Worm (Caenorhabditis elegans): ENCODE data around the gene Y60C6A.1.

Y60C6A.1 gene

DNA sequence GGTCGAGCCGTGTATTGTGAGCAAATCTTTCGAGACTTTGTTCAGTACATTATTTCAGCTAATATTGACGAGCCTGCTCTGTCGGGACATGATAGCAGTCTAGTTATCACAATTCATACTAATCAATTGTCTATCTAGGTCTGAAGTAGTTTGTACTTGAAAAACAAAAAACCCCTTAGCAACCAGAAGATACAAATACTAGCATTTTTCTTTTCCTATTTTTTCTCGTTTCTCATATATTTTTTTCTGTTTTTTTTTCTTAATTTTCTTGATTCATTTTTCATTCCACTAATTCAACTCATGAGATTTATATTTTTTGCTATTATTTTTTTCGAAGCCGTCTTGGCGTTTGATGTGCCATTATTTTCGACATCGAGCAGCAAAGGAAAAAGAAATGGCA is 3.8 kb downstream of the Y60C6A.1 start, which contains the start of gene R02F11.9:
Gene R02F11.9 (plus strand): TSS at position 301 of the 400 bp plus-strand sequence.
- no peak for TF ChIP-seq unc-42 (tag; optimal IDR thresholded peaks at IDR 0.05)
- no peak for TF ChIP-seq hlh-30 (tag; optimal IDR thresholded peaks at IDR 0.05; ENCODE audit: insufficient read depth)
- no peak for TF ChIP-seq pha-2 (tag; optimal IDR thresholded peaks at IDR 0.05)
- no peak for TF ChIP-seq ref-2 (tag; optimal IDR thresholded peaks at IDR 0.05)
- no peak for TF ChIP-seq sox-4 (tag; optimal IDR thresholded peaks at IDR 0.05)
- TF ChIP-seq sdc-2 (tag; optimal IDR thresholded peaks at IDR 0.05) = no peak
- TF ChIP-seq lin-11 (tag; optimal IDR thresholded peaks at IDR 0.05) = no peak
- TF ChIP-seq nfya-1 (tag; optimal IDR thresholded peaks at IDR 0.05) = no peak
- TF ChIP-seq K09A11.1 (tag; optimal IDR thresholded peaks at IDR 0.05; ENCODE audit: insufficient read depth) = no peak
- no peak for TF ChIP-seq nhr-232 (tag; optimal IDR thresholded peaks at IDR 0.05)
- no peak for TF ChIP-seq elt-2 (tag; optimal IDR thresholded peaks at IDR 0.05)
- no peak for TF ChIP-seq ceh-31 (tag; optimal IDR thresholded peaks at IDR 0.05)
- no peak for TF ChIP-seq ama-1 (optimal IDR thresholded peaks at IDR 0.05)
- TF ChIP-seq ceh-45 (GFP tag; IDR thresholded peaks at IDR 0.05) = no peak
- TF ChIP-seq ahr-1 (tag; optimal IDR thresholded peaks at IDR 0.05) = no peak
- no peak for TF ChIP-seq fkh-6 (tag; optimal IDR thresholded peaks at IDR 0.05)
- no peak for TF ChIP-seq ceh-34 (tag; optimal IDR thresholded peaks at IDR 0.05)
- TF ChIP-seq ceh-19 (GFP tag; optimal IDR thresholded peaks at IDR 0.05) = no peak

DNA sequence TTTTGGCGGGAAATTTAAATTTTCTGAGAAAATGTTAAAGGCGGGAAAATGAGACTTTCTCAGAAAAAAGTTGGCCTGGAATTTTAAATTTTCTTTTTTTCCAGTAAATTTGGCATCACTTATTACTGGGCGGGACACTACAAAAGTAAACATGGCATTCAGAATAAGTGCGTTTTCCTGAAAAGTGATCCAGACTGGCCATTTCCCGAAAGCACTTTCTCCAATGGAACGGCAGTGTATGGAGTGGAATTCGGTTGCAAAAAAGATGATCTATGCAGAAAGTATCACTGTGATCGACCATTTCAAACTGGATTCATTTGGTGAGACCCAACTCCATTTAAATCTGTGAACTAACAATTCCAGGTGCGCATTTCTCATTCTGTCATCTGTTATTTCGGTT is 4.4 kb downstream of the Y60C6A.1 start:
- no peak for TF ChIP-seq che-1 (tag; optimal IDR thresholded peaks at IDR 0.05)
- no peak for TF ChIP-seq npax-4 (tag; optimal IDR thresholded peaks at IDR 0.05)
- TF ChIP-seq gmeb-2 (tag; optimal IDR thresholded peaks at IDR 0.05) = no peak
- TF ChIP-seq Y22D7AL.16 (tag; optimal IDR thresholded peaks at IDR 0.05) = no peak
- no peak for TF ChIP-seq pha-4 (tag; optimal IDR thresholded peaks at IDR 0.05)
- no peak for TF ChIP-seq pax-1 (tag; optimal IDR thresholded peaks at IDR 0.05)
- no peak for TF ChIP-seq sdc-2 (tag; optimal IDR thresholded peaks at IDR 0.05)
- no peak for TF ChIP-seq F13H6.1 (tag; optimal IDR thresholded peaks at IDR 0.05)
- TF ChIP-seq lin-11 (tag; optimal IDR thresholded peaks at IDR 0.05) = no peak

DNA sequence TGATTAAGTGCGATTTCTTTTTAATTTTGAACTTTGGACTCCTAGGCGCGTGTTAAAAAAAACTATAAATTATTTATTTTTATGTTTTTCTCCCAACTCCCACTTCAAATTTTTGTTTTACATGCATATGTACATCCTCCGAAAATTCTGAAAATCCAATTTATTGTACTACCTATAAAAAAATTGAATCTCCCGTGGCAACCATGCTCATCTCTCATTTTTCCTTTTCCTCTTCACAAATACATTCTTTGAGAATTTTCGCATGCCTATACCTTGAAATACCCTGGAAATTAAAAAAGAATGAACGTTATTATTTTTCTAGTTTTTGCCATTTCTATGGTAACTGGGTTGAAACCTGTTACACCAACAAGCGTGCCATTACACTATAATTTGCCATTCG is 5.4 kb downstream of the Y60C6A.1 start, which contains the start of gene R02F11.10:
Gene R02F11.10 (plus strand): TSS at position 301 of the 400 bp plus-strand sequence.
- no peak for TF ChIP-seq mec-3 (tag; optimal IDR thresholded peaks at IDR 0.05; ENCODE audit: borderline replicate concordance)
- TF ChIP-seq pha-2 (tag; optimal IDR thresholded peaks at IDR 0.05) = no peak
- TF ChIP-seq ceh-18 (tag; optimal IDR thresholded peaks at IDR 0.05) = no peak
- no peak for TF ChIP-seq pha-4 (tag; optimal IDR thresholded peaks at IDR 0.05)
- no peak for TF ChIP-seq K02D7.2 (tag; optimal IDR thresholded peaks at IDR 0.05)
- TF ChIP-seq nfya-1 (tag; optimal IDR thresholded peaks at IDR 0.05) = no peak
- TF ChIP-seq T23F11.4 (GFP tag; optimal IDR thresholded peaks at IDR 0.05) = no peak
- TF ChIP-seq elt-4 (tag; optimal IDR thresholded peaks at IDR 0.05) = no peak
- no peak for TF ChIP-seq ceh-30 (tag; optimal IDR thresholded peaks at IDR 0.05)
- no peak for TF ChIP-seq hlh-6 (tag; optimal IDR thresholded peaks at IDR 0.05)
- TF ChIP-seq che-1 (tag; optimal IDR thresholded peaks at IDR 0.05) = no peak
- no peak for TF ChIP-seq unc-86 (tag; optimal IDR thresholded peaks at IDR 0.05)
- no peak for TF ChIP-seq sox-4 (tag; optimal IDR thresholded peaks at IDR 0.05)

DNA sequence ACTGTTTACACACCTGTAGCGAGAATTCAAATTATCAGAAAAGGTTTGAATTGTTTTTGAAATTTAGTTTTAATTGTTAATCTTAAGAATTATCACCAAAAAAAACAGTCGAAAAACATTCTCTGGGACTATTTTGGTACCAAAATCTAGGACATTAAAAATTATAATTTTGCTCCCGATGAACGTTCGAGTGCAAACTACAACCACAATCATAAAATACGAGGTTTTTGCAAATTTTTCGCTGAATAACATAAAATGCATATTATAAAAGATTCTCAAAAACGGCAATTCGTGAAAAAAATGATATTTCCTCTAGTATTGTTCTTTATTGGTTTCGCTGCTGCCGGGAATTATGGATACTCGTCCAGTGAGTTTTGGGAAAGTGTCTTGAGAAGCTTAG is 7.0 kb downstream of the Y60C6A.1 start, which contains the start of gene R02F11.12:
Gene R02F11.12 (plus strand): TSS at position 301 of the 400 bp plus-strand sequence.
- no peak for TF ChIP-seq Y22D7AL.16 (tag; optimal IDR thresholded peaks at IDR 0.05)
- TF ChIP-seq sdc-2 (tag; optimal IDR thresholded peaks at IDR 0.05) = no peak
- TF ChIP-seq hlh-13 (GFP tag; optimal IDR thresholded peaks at IDR 0.05) = no peak
- no peak for TF ChIP-seq npax-4 (tag; optimal IDR thresholded peaks at IDR 0.05)
- no peak for TF ChIP-seq unc-42 (tag; optimal IDR thresholded peaks at IDR 0.05)
- no peak for TF ChIP-seq gmeb-2 (tag; optimal IDR thresholded peaks at IDR 0.05)
- no peak for TF ChIP-seq nfya-1 (tag; optimal IDR thresholded peaks at IDR 0.05)
- TF ChIP-seq lim-6 (tag; optimal IDR thresholded peaks at IDR 0.05) = no peak
- TF ChIP-seq ceh-45 (GFP tag; IDR thresholded peaks at IDR 0.05) = no peak
- TF ChIP-seq pros-1 (tag; optimal IDR thresholded peaks at IDR 0.05) = no peak
- no peak for TF ChIP-seq F13H6.1 (tag; optimal IDR thresholded peaks at IDR 0.05)
- no peak for TF ChIP-seq elt-2 (tag; optimal IDR thresholded peaks at IDR 0.05)
- no peak for TF ChIP-seq pax-1 (tag; optimal IDR thresholded peaks at IDR 0.05)
- no peak for TF ChIP-seq hlh-15 (tag; optimal IDR thresholded peaks at IDR 0.05)
